Worm (Caenorhabditis elegans) whole organism, midembryonic: ENCODE results near the gene F23H11.5.

Source experiments
- T22C8.4 ChIP-seq: fragments of 200-800 bp; sonication (Bioruptor generic); IDR thresholded peaks from 2 replicates; pipeline ENCODE4 v1.3.6; 2022; ENCODE audit warnings: missing genetic modification characterization, missing compliant biosample characterization
- cog-1 ChIP-seq: sonication (generic microtip); optimal IDR thresholded peaks from 2 replicates; lab custom pipeline; 2016; ENCODE audit warnings: missing genetic modification characterization, missing compliant biosample characterization
- flt-1 ChIP-seq: fragments of 200-800 bp; sonication (Bioruptor generic); IDR thresholded peaks from 2 replicates; pipeline ENCODE4 v1.3.6; 2022; ENCODE audit warnings: missing genetic modification characterization, missing compliant biosample characterization
- klf-2 ChIP-seq: fragments of 200-800 bp; sonication (Bioruptor generic); conservative IDR thresholded peaks from 2 replicates; pipeline ENCODE4 v1.3.6; 2022; ENCODE audit warnings: missing genetic modification reagents, missing genetic modification characterization, missing compliant biosample characterization
- med-1 ChIP-seq: sonication (generic microtip); optimal IDR thresholded peaks from 2 replicates; lab custom pipeline; 2017; ENCODE audit warnings: missing genetic modification characterization, mild to moderate bottlenecking, missing compliant biosample characterization, antibody characterized with exemption, missing genetic modification reagents; ENCODE audit not compliant: insufficient read depth
- ref-1 ChIP-seq: fragments of 200-800 bp; sonication (Bioruptor generic); conservative IDR thresholded peaks from 2 replicates; pipeline ENCODE4 v1.3.6; 2022; ENCODE audit warnings: missing genetic modification reagents, missing genetic modification characterization, missing compliant biosample characterization
- tab-1 ChIP-seq: fragments of 200-800 bp; sonication (Bioruptor generic); IDR thresholded peaks from 2 replicates; pipeline ENCODE4 v1.3.6; 2022; ENCODE audit warnings: missing genetic modification characterization, missing compliant biosample characterization
- ztf-23 ChIP-seq: fragments of 200-800 bp; sonication (Bioruptor generic); IDR thresholded peaks from 2 replicates; pipeline ENCODE4 v1.3.6; 2022; ENCODE audit warnings: missing genetic modification reagents, missing genetic modification characterization, missing compliant biosample characterization
- ztf-29 ChIP-seq: fragments of 200-800 bp; sonication (Bioruptor generic); IDR thresholded peaks from 2 replicates; pipeline ENCODE4 v1.3.6; 2022; ENCODE audit warnings: missing genetic modification reagents, missing genetic modification characterization, missing compliant biosample characterization

Gene F23H11.5

ce11 chrIII:936037-936507, 25.7 kb upstream of the F23H11.5 start, which contains the start of gene fbxa-55:
TSS of gene fbxa-55 (minus strand) at chrIII:936087.
- TF ChIP-seq klf-2 (GFP tag; lab: Robert Waterston, UW) (no peak), ztf-23 (GFP tag; lab: Robert Waterston, UW) (no peak), cog-1 (tag; lab: Kevin White, UChicago) (no peak), tab-1 (GFP tag; lab: Robert Waterston, UW) (no peak), ref-1 (GFP tag; lab: Robert Waterston, UW) (no peak), med-1 (no peak), T22C8.4 (no peak), ztf-29 (GFP tag; lab: Robert Waterston, UW) (no peak), flt-1 (GFP tag; lab: Robert Waterston, UW) (no peak)

DNA sequence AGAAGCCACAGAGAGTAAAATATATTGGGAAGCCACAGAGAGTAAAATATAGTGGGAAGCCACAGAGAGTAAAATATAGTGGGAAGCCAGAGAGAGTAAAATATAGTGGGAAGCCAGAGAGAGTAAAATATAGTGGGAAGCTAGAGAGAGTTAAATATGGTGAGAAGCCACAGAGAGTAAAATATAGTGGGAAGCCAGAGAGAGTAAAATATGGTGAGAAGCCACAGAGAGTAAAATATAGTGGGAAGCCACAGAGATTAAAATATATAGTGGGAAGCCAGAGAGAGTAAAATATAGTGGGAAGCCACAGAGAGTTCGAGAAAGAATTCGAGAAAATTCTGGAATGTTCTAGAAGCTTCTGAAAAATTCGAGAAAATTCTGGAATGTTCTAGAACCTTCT, 21.0 kb upstream of the F23H11.5 start:
- TF ChIP-seq cog-1 (tag; lab: Kevin White, UChicago) = peak; percentile 33

- no peak for TF ChIP-seq tab-1 (GFP tag; lab: Robert Waterston, UW)
- TF ChIP-seq cog-1 (tag; lab: Kevin White, UChicago) = no peak
- no peak for TF ChIP-seq med-1
- no peak for TF ChIP-seq flt-1 (GFP tag; lab: Robert Waterston, UW)
- no peak for TF ChIP-seq T22C8.4
- TF ChIP-seq klf-2 (GFP tag; lab: Robert Waterston, UW) = no peak
- TF ChIP-seq ref-1 (GFP tag; lab: Robert Waterston, UW) = no peak
- TF ChIP-seq ztf-29 (GFP tag; lab: Robert Waterston, UW) = no peak
- no peak for TF ChIP-seq ztf-23 (GFP tag; lab: Robert Waterston, UW)
Measured at ce11 chrIII:926216-926615, 15.8 kb upstream of the F23H11.5 start, which contains the start of gene pef-1. TSS of gene pef-1 (minus strand) at chrIII:926316.

DNA sequence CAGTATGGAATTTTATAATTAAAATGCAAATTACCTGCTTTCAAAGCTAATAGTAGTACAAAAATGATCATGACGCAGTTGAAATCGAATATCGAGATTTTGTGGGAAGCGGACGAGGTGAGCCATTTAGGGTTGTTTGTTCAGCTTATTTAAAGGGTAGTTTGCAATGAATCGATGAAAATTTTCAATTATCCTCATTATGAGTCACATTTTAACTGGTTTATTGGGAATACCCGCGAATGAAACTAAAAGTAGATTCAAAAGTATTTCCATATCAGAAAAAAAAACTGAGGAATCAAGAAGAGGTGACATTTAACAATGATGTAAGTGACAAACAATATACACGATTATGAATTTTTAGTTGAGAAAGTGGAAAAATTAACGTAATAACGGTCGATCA, 8.9 kb upstream of the F23H11.5 start, which contains the start of gene F23H11.7:
Gene F23H11.7, minus strand, starts transcription at position 101 of the 400 bp plus-strand sequence.
- TF ChIP-seq flt-1 (GFP tag; lab: Robert Waterston, UW) (no peak), ztf-23 (GFP tag; lab: Robert Waterston, UW) (no peak), ztf-29 (GFP tag; lab: Robert Waterston, UW) (no peak), ref-1 (GFP tag; lab: Robert Waterston, UW) (no peak), tab-1 (GFP tag; lab: Robert Waterston, UW) (no peak), klf-2 (GFP tag; lab: Robert Waterston, UW) (no peak), med-1 (no peak), T22C8.4 (no peak), cog-1 (tag; lab: Kevin White, UChicago) (no peak)

ce11 chrIII:916897-917296, 6.5 kb upstream of the F23H11.5 start, which contains the start of gene idpp-13:
TSS of gene idpp-13 (minus strand) at chrIII:916997.
- TF ChIP-seq tab-1 (GFP tag; lab: Robert Waterston, UW) (no peak), klf-2 (GFP tag; lab: Robert Waterston, UW) (no peak), ztf-23 (GFP tag; lab: Robert Waterston, UW) (no peak), cog-1 (tag; lab: Kevin White, UChicago) (no peak), med-1 (no peak), T22C8.4 (no peak), flt-1 (GFP tag; lab: Robert Waterston, UW) (no peak), ztf-29 (GFP tag; lab: Robert Waterston, UW) (no peak), ref-1 (GFP tag; lab: Robert Waterston, UW) (no peak)

DNA sequence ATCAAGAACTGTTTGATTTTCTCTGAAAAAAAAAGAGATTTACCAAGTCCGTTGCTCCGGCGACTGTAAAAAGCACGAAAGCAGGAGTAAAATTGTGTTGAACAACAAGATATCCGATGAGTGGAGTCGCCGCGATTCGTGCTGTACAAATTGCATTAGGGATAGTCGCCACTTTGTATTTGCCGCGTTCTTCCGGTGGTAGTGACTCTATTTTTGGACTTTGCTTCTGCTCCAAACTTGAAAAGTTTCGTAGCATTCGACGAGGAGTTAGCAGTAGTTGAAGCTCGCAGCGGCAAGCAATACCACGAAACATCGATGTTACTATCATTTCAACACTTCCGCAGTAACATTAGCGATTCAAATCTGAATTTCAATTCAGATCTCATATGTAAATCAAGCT, 850 bp downstream of the F23H11.5 start, which contains the start of gene crls-1:
Gene crls-1, minus strand, starts transcription at position 363 of the 400 bp plus-strand sequence.
- TF ChIP-seq med-1 = no peak
- TF ChIP-seq ref-1 (GFP tag; lab: Robert Waterston, UW) = no peak
- TF ChIP-seq ztf-23 (GFP tag; lab: Robert Waterston, UW) = no peak
- no peak for TF ChIP-seq tab-1 (GFP tag; lab: Robert Waterston, UW)
- no peak for TF ChIP-seq ztf-29 (GFP tag; lab: Robert Waterston, UW)
- no peak for TF ChIP-seq T22C8.4
- no peak for TF ChIP-seq klf-2 (GFP tag; lab: Robert Waterston, UW)
- TF ChIP-seq cog-1 (tag; lab: Kevin White, UChicago) = no peak
- no peak for TF ChIP-seq flt-1 (GFP tag; lab: Robert Waterston, UW)

DNA sequence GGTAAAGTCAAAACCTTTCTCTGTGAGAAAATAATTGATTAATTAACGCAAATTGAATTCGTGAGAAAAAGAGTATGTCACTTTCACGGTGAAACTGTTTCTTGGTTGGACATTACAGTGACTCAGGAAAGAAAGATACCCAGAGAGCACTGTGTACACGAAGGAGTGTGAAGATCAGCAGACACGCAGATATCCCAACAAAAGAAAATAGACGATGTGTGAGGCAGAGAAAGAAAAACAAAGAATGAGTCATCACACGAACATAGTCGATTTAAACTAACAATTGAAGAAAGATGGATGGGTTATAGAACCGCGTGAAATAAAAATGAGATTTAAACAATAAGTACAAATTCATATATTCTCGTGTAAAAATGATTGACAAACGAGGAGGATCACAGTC, 2.4 kb downstream of the F23H11.5 start:
- TF ChIP-seq cog-1 (tag; lab: Kevin White, UChicago) (no peak), ztf-29 (GFP tag; lab: Robert Waterston, UW) (no peak), tab-1 (GFP tag; lab: Robert Waterston, UW) (no peak), T22C8.4 (no peak), flt-1 (GFP tag; lab: Robert Waterston, UW) (no peak), ztf-23 (GFP tag; lab: Robert Waterston, UW) (no peak), med-1 (no peak), ref-1 (GFP tag; lab: Robert Waterston, UW) (no peak), klf-2 (GFP tag; lab: Robert Waterston, UW) (no peak)

- no peak for TF ChIP-seq ztf-23 (GFP tag; lab: Robert Waterston, UW)
- TF ChIP-seq ztf-29 (GFP tag; lab: Robert Waterston, UW) = no peak
- no peak for TF ChIP-seq med-1
- no peak for TF ChIP-seq T22C8.4
- TF ChIP-seq klf-2 (GFP tag; lab: Robert Waterston, UW) = no peak
- no peak for TF ChIP-seq tab-1 (GFP tag; lab: Robert Waterston, UW)
- TF ChIP-seq flt-1 (GFP tag; lab: Robert Waterston, UW) = no peak
- TF ChIP-seq cog-1 (tag; lab: Kevin White, UChicago) = no peak
- no peak for TF ChIP-seq ref-1 (GFP tag; lab: Robert Waterston, UW)
Measured at ce11 chrIII:907311-907710, 3.1 kb downstream of the F23H11.5 start, which contains the start of gene F23H11.4. TSS of gene F23H11.4 (minus strand) at chrIII:907539.

DNA sequence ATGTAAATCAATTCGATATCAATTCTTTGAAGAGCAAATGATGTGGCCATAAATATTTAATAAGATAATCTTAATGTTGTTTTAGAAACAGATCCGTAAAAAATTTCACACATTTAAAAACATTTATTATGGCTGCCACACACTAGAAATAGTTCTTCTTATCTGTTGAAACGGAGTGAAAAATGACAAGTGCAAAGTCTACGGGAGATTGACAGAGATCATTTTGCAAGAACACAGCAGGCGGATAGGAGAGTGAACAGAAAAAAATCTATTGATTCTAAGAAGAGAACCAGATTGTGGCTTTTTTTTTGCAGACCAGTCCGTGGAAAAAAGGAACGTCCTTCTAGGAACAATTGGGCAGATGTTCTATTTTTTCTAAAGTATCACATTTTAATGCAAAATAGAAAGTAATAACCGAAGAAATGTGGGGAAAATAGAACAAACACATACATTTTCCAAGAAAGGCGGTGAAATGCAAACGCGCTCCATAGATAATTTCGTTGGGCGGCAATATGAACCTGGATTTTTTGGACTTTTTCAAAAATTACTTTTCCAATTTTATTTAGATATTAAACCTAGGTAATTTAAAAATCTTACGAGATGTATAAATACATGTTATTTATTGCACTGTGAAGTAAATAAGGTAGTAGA, 8.7 kb downstream of the F23H11.5 start:
- TF ChIP-seq cog-1 (tag; lab: Kevin White, UChicago) (no peak), ztf-29 (GFP tag; lab: Robert Waterston, UW) (no peak), flt-1 (GFP tag; lab: Robert Waterston, UW) (no peak), ztf-23 (GFP tag; lab: Robert Waterston, UW) (no peak), med-1 (no peak), T22C8.4 (no peak), ref-1 (GFP tag; lab: Robert Waterston, UW) (no peak), tab-1 (GFP tag; lab: Robert Waterston, UW) (no peak), klf-2 (GFP tag; lab: Robert Waterston, UW) (no peak)
